Fruit fly (Drosophila melanogaster) S2 (cell line): Measurements from ENCODE around the gene CG6996.

Experiments
- CG8478 ChIP-seq: fragments of >200 bp; optimal IDR thresholded peaks from 2 replicates; lab custom pipeline; 2018
- CTCF ChIP-seq, 2 experiments: fragments of >200 bp; optimal IDR thresholded peaks; 2 replicates each; lab custom pipeline; 2018

DNA sequence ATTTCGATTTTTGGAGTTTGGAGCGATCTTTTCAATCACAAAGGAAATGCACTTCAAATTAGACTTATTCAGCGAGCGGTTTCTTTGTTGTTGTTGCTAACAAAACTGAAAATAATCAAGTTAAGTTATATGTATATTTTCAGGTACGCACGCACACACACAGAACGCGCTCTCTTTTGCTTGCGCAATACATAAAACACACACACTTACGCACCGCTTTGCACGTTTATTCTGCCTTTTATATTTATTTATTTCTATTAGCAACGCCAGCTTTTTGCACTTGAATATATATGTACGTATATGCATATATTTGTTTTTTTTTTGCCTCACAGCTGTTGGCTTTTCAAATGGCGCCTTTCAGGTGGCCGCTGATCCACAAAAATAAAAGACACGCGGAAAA lies 9.6 kb upstream of the CG6996 start:
- TF ChIP-seq CG8478 (lab: Kevin White, UChicago) (no peak), CTCF (optimal IDR thresholded peaks at IDR 0.05; lab: Kevin White, UChicago) (no peak)
